Worm (Caenorhabditis elegans): Measurements from ENCODE around the gene Y97E10AL.1.
A peak's percentile ranks its signal among the peaks of the same experiment; 100 is the strongest.

Gene Y97E10AL.1

DNA sequence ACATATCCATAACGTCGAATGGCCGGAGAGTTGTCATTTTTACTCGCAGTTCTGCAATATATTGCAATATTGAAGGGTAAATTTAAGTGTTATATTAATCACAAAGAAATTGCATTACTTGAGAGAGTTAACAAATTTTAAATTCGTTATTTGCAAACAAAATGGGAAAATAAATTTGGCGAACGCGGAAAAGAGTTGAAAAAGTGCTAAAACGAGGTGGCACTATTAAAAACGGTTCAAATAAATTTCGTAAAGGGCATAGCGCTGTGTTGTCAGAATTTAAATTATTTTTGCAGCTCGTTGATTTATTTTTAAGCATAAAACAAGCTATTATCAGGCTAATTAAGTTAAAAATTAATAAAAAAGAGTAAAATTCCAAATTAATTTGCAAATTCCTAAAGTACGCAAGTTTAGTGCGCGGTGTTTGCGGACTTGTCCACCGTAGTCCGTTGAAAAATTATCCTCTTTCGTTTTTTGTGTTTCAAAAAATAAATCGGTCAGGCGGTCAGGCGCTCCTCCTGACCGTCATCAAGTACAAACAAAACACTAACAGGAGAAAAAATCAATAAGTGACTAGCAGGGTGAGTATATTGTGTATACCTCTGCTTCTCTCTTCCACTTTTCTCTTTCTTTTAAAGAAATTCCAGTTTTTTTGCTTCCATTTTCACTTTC is 2.4 kb upstream of the Y97E10AL.1 start, which contains the start of the genes natb-1 and abhd-12 (continued):
- no peak for TF ChIP-seq unc-86 (tag; optimal IDR thresholded peaks at IDR 0.05)
- TF ChIP-seq mep-1 (tag; optimal IDR thresholded peaks at IDR 0.05): peak; percentile 76
- TF ChIP-seq unc-130 (tag; optimal IDR thresholded peaks at IDR 0.05): peak; percentile 57
- no peak for TF ChIP-seq ets-5 (GFP tag; IDR thresholded peaks at IDR 0.05)
- peak; percentile 44 to 81 for TF ChIP-seq lin-35 (GFP tag; optimal IDR thresholded peaks at IDR 0.05)
- TF ChIP-seq ceh-63 (GFP tag; optimal IDR thresholded peaks at IDR 0.05): no peak
- TF ChIP-seq zip-4 (GFP tag; optimal IDR thresholded peaks at IDR 0.05): no peak
- no peak for TF ChIP-seq ama-1 (optimal IDR thresholded peaks at IDR 0.05)

DNA sequence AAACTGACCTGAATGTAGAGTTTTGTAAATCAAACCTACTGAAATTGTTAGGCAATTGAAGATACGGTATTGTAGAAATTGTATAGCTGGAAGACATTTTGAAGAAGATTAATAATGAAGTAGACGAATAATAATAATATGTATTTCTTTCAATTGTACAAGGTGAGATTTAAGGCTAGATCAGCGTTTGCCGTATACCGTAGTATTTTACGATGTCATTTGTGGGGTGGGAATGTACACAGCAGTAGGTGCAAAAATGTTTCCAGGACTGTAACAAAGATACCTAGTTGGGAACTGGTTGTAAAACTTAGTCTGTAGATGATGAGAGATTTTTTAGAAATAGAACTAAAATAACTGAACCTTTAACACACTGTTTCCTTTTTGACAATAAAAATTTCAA is 8.6 kb downstream of the Y97E10AL.1 start, which contains the start of gene ceh-76:
ceh-76 (minus strand) TSS at position 101 of the 400 bp plus-strand sequence.
- TF ChIP-seq ets-5 (GFP tag; IDR thresholded peaks at IDR 0.05) (no peak), lin-14 (GFP tag; optimal IDR thresholded peaks at IDR 0.05) (no peak), irx-1 (tag; optimal IDR thresholded peaks at IDR 0.05) (no peak), jun-1 (tag; optimal IDR thresholded peaks at IDR 0.05) (no peak), lsy-2 (tag; optimal IDR thresholded peaks at IDR 0.05) (no peak), egl-13 (tag; optimal IDR thresholded peaks at IDR 0.05) (no peak), mef-2 (tag; optimal IDR thresholded peaks at IDR 0.05) (no peak), lir-3 (tag; optimal IDR thresholded peaks at IDR 0.05; ENCODE audit: poor library complexity) (no peak), nhr-71 (tag; optimal IDR thresholded peaks at IDR 0.05) (no peak), efl-3 (GFP tag; optimal IDR thresholded peaks at IDR 0.05) (no peak), unc-130 (tag; optimal IDR thresholded peaks at IDR 0.05) (no peak), unc-62 (GFP tag; optimal IDR thresholded peaks at IDR 0.05) (no peak), nhr-237 (tag; optimal IDR thresholded peaks at IDR 0.05) (no peak), tlp-1 (tag; optimal IDR thresholded peaks at IDR 0.05) (no peak), unc-30 (tag; optimal IDR thresholded peaks at IDR 0.05) (no peak)

DNA sequence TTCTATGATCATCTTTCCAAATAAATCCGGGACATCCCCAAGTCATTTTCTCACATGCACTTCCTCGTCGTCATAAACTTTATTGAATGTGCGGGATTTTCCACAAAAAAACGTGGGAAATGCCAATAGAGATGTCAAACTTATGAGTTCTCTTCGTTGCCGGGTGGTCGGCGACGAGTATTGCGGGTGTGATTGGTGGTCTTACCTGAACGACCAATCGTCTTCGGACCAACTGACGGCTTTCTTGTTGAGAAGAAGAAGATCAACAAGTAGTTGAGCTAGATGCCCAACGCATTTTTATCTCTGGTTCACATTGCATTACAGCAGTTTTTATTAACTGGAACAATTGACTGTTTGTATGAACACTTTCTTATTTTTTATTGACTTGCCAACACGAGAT is 9.2 kb downstream of the Y97E10AL.1 start:
- no peak for TF ChIP-seq fos-1 (tag; optimal IDR thresholded peaks at IDR 0.05)
- no peak for TF ChIP-seq nhr-90 (tag; optimal IDR thresholded peaks at IDR 0.05; ENCODE audit: poor library complexity)
- no peak for TF ChIP-seq nhr-237 (tag; optimal IDR thresholded peaks at IDR 0.05)
- no peak for TF ChIP-seq lin-14 (GFP tag; optimal IDR thresholded peaks at IDR 0.05)
- no peak for TF ChIP-seq Y116A8C.19 (tag; optimal IDR thresholded peaks at IDR 0.05; ENCODE audit: borderline replicate concordance)
- TF ChIP-seq zag-1 (tag; optimal IDR thresholded peaks at IDR 0.05): no peak
- TF ChIP-seq nhr-84 (tag; optimal IDR thresholded peaks at IDR 0.05): no peak

DNA sequence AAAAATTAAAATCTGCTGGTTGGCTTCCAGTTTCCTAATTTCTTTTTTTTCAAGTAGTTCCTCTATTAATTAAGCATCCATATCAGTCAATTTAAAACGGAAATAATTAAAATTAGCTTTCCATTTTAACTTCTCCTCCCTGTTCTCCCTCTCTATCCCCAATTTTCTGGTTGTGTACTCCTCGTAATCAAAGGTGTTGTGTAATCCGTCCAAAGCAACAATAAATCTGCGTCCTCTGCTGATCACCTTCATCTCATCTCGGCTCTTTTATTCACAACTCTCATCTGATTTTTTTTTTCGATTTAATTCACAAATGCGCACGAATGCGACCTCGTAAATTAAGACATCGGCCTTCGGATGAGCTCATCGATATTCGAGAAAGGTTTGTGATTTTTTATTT is 9.9 kb downstream of the Y97E10AL.1 start, which contains the start of gene Y97E10AR.2:
Y97E10AR.2 (plus strand) TSS at position 301 of the 400 bp plus-strand sequence.
- TF ChIP-seq snpc-4 (tag; optimal IDR thresholded peaks at IDR 0.05) (no peak), lin-15B (tag; optimal IDR thresholded peaks at IDR 0.05) (no peak), ceh-8 (GFP tag; optimal IDR thresholded peaks at IDR 0.05) (no peak), zip-4 (GFP tag; optimal IDR thresholded peaks at IDR 0.05) (no peak), unc-130 (tag; optimal IDR thresholded peaks at IDR 0.05) (no peak), lin-14 (GFP tag; optimal IDR thresholded peaks at IDR 0.05) (no peak), hlh-17 (GFP tag; optimal IDR thresholded peaks at IDR 0.05; ENCODE audit: borderline replicate concordance) (no peak), tlp-1 (tag; optimal IDR thresholded peaks at IDR 0.05) (no peak), unc-86 (tag; optimal IDR thresholded peaks at IDR 0.05) (no peak), rnt-1 (tag; optimal IDR thresholded peaks at IDR 0.05) (no peak), snu-23 (GFP tag; optimal IDR thresholded peaks at IDR 0.05) (no peak), F16B12.6 (tag; optimal IDR thresholded peaks at IDR 0.05) (no peak), mab-9 (GFP tag; IDR thresholded peaks at IDR 0.05) (no peak), ceh-88 (GFP tag; IDR thresholded peaks at IDR 0.05) (no peak), fkh-8 (tag; optimal IDR thresholded peaks at IDR 0.05) (no peak), nhr-77 (tag; optimal IDR thresholded peaks at IDR 0.05) (no peak), ets-5 (GFP tag; IDR thresholded peaks at IDR 0.05) (no peak)
